Worm (Caenorhabditis elegans) whole organism, young adult: Measurements from ENCODE around the gene frm-2.

Experiments
- F10E7.11 ChIP-seq: sonication (generic microtip); optimal IDR thresholded peaks from 2 replicates; lab custom pipeline; 2017; ENCODE audit warnings: mild to moderate bottlenecking, missing genetic modification characterization, moderate library complexity, missing compliant biosample characterization
- F37B4.10 ChIP-seq: fragments of 200-800 bp; sonication (Bioruptor generic); IDR thresholded peaks from 2 replicates; pipeline ENCODE4 v1.3.6; 2022; ENCODE audit warnings: missing genetic modification characterization, missing compliant biosample characterization
- F39B2.1 ChIP-seq: fragments of 200-800 bp; sonication (Bioruptor generic); IDR thresholded peaks from 2 replicates; pipeline ENCODE4 v1.3.6; 2022; ENCODE audit warnings: missing genetic modification reagents, missing genetic modification characterization, missing compliant biosample characterization
- F49E8.2 ChIP-seq: sonication (generic microtip); optimal IDR thresholded peaks from 3 replicates; lab custom pipeline; 2017; ENCODE audit warnings: missing genetic modification characterization, mild to moderate bottlenecking, missing compliant biosample characterization, antibody characterized with exemption, moderate library complexity; ENCODE audit not compliant: insufficient read depth
- K12H6.12 ChIP-seq: fragments of 200-800 bp; sonication (Bioruptor generic); optimal IDR thresholded peaks from 2 replicates; lab custom pipeline; 2018; ENCODE audit warnings: mild to moderate bottlenecking, missing genetic modification characterization, missing compliant biosample characterization
- T07F8.4 ChIP-seq: sonication (generic microtip); optimal IDR thresholded peaks from 2 replicates; lab custom pipeline; 2016; ENCODE audit warnings: mild to moderate bottlenecking, missing genetic modification characterization, moderate library complexity, missing compliant biosample characterization
- Y53G8AR.9 ChIP-seq: fragments of 200-800 bp; sonication (Bioruptor generic); conservative IDR thresholded peaks from 2 replicates; pipeline ENCODE4 v1.3.6; 2022; ENCODE audit warnings: missing genetic modification reagents, missing genetic modification characterization, missing compliant biosample characterization
- Y95B8A.8 ChIP-seq: fragments of 200-800 bp; sonication (Bioruptor generic); IDR thresholded peaks from 2 replicates; pipeline ENCODE4 v1.3.6; 2022; ENCODE audit warnings: missing genetic modification reagents, missing genetic modification characterization, missing compliant biosample characterization
- ZK185.1 ChIP-seq: sonication (generic microtip); optimal IDR thresholded peaks from 2 replicates; lab custom pipeline; 2016; ENCODE audit warnings: mild to moderate bottlenecking, missing genetic modification characterization, missing compliant biosample characterization; ENCODE audit not compliant: poor library complexity, severe bottlenecking
- ama-1 ChIP-seq, 3 experiments: fragments of 150-350 bp in 1 of 3; sonication (generic microtip) in 2 of 3; optimal IDR thresholded peaks; 2 replicates each; lab custom pipeline; 2014 to 2018; ENCODE audit warnings: missing biosample characterization in 2 of 3, missing genetic modification characterization in 2 of 3, missing genetic modification reagents in 2 of 3
- aptf-2 ChIP-seq: fragments of 200-800 bp; sonication (Bioruptor generic); conservative IDR thresholded peaks from 2 replicates; pipeline ENCODE4 v1.3.6; 2022; ENCODE audit warnings: missing genetic modification reagents, missing genetic modification characterization, missing compliant biosample characterization
- athp-1 ChIP-seq: sonication (generic microtip); optimal IDR thresholded peaks from 2 replicates; lab custom pipeline; 2017; ENCODE audit warnings: mild to moderate bottlenecking, missing genetic modification characterization, missing compliant biosample characterization
- attf-6 ChIP-seq: fragments of 200-800 bp; sonication (Bioruptor generic); IDR thresholded peaks from 2 replicates; pipeline ENCODE4 v1.3.6; 2022; ENCODE audit warnings: missing genetic modification reagents, missing genetic modification characterization, missing compliant biosample characterization
- bed-1 ChIP-seq: fragments of 200-800 bp; sonication (Bioruptor generic); IDR thresholded peaks from 2 replicates; pipeline ENCODE4 v1.3.6; 2022; ENCODE audit warnings: missing genetic modification reagents, missing genetic modification characterization, missing compliant biosample characterization
- bed-2 ChIP-seq: fragments of 200-800 bp; sonication (Bioruptor generic); IDR thresholded peaks from 2 replicates; pipeline ENCODE4 v1.3.6; 2022; ENCODE audit warnings: missing genetic modification reagents, missing genetic modification characterization, missing compliant biosample characterization
- ccch-3 ChIP-seq: fragments of 200-800 bp; sonication (Bioruptor generic); optimal IDR thresholded peaks from 2 replicates; lab custom pipeline; 2018; ENCODE audit warnings: mild to moderate bottlenecking, missing genetic modification characterization, missing compliant biosample characterization
- cebp-1 ChIP-seq, 2 experiments: fragments of 200-800 bp in 1 of 2; sonication (Bioruptor generic) in 1 of 2; sonication (generic microtip) in 1 of 2; IDR thresholded peaks in 1 of 2; optimal IDR thresholded peaks in 1 of 2; 2 replicates each; pipeline versions ENCODE4 v1.3.6 to Lab custom; 2017 to 2022; ENCODE audit warnings: missing compliant biosample characterization in 2 of 2, missing genetic modification characterization in 2 of 2, mild to moderate bottlenecking in 1 of 2, missing genetic modification reagents in 1 of 2, moderate library complexity in 1 of 2
- chd-7 ChIP-seq: sonication (generic microtip); optimal IDR thresholded peaks from 2 replicates; lab custom pipeline; 2016; ENCODE audit warnings: mild to moderate bottlenecking, missing genetic modification characterization, moderate library complexity, missing compliant biosample characterization
- dox-1 ChIP-seq: fragments of 200-800 bp; sonication (Bioruptor generic); IDR thresholded peaks from 2 replicates; pipeline ENCODE4 v1.3.6; 2022; ENCODE audit warnings: missing genetic modification reagents, missing genetic modification characterization, missing compliant biosample characterization
- dpff-1 ChIP-seq: sonication (generic microtip); optimal IDR thresholded peaks from 2 replicates; lab custom pipeline; 2017; ENCODE audit warnings: mild to moderate bottlenecking, missing genetic modification characterization, missing compliant biosample characterization
- egrh-3 ChIP-seq: fragments of 200-800 bp; sonication (Bioruptor generic); IDR thresholded peaks from 2 replicates; pipeline ENCODE4 v1.3.6; 2022; ENCODE audit warnings: missing genetic modification reagents, missing genetic modification characterization, missing compliant biosample characterization
- fkh-3 ChIP-seq: sonication (generic microtip); optimal IDR thresholded peaks from 2 replicates; lab custom pipeline; 2016; ENCODE audit warnings: mild to moderate bottlenecking, missing genetic modification characterization, missing compliant biosample characterization
- gei-17 ChIP-seq: fragments of 200-800 bp; sonication (Bioruptor generic); optimal IDR thresholded peaks from 2 replicates; lab custom pipeline; 2018; ENCODE audit warnings: mild to moderate bottlenecking, missing genetic modification characterization, missing compliant biosample characterization
- hlh-12 ChIP-seq: sonication (generic microtip); optimal IDR thresholded peaks from 2 replicates; lab custom pipeline; 2016; ENCODE audit warnings: missing genetic modification characterization, missing compliant biosample characterization
- hlh-26 ChIP-seq: fragments of 200-800 bp; sonication (Bioruptor generic); conservative IDR thresholded peaks from 2 replicates; pipeline ENCODE4 v1.3.6; 2022; ENCODE audit warnings: missing genetic modification reagents, missing genetic modification characterization, missing compliant biosample characterization
- hrde-1 ChIP-seq: sonication (generic microtip); optimal IDR thresholded peaks from 2 replicates; lab custom pipeline; 2016; ENCODE audit warnings: missing genetic modification characterization, mild to moderate bottlenecking, missing compliant biosample characterization, moderate library complexity, missing genotype, missing genetic modification reagents, borderline replicate concordance
- hsf-1 ChIP-seq: fragments of 200-800 bp; sonication (Bioruptor generic); IDR thresholded peaks from 2 replicates; pipeline ENCODE4 v1.3.6; 2022; ENCODE audit warnings: missing genetic modification reagents, missing genetic modification characterization, missing compliant biosample characterization
- let-607 ChIP-seq, 2 experiments: fragments of 200-800 bp in 1 of 2; sonication (Bioruptor generic) in 1 of 2; sonication (generic microtip) in 1 of 2; optimal IDR thresholded peaks; 2 replicates each; lab custom pipeline; 2016 to 2018; ENCODE audit warnings: mild to moderate bottlenecking in 2 of 2, missing compliant biosample characterization in 2 of 2, missing genetic modification characterization in 2 of 2, moderate library complexity in 2 of 2, missing genotype in 1 of 2
- lin-35 ChIP-seq, 3 experiments: fragments of 150-350 bp in 2 of 3; sonication (generic microtip) in 1 of 3; optimal IDR thresholded peaks; 2 replicates each; lab custom pipeline; 2014 to 2018; ENCODE audit warnings: missing biosample characterization in 3 of 3, missing genetic modification characterization in 3 of 3, missing genetic modification reagents in 3 of 3
- lin-54 ChIP-seq: fragments of 200-800 bp; sonication (Bioruptor generic); optimal IDR thresholded peaks from 2 replicates; lab custom pipeline; 2018; ENCODE audit warnings: mild to moderate bottlenecking, missing genetic modification characterization, missing compliant biosample characterization
- lsl-1 ChIP-seq: fragments of 200-800 bp; sonication (Bioruptor generic); optimal IDR thresholded peaks from 2 replicates; lab custom pipeline; 2018; ENCODE audit warnings: mild to moderate bottlenecking, missing genetic modification characterization, moderate library complexity, missing compliant biosample characterization
- lsy-27 ChIP-seq: sonication (generic microtip); optimal IDR thresholded peaks from 2 replicates; lab custom pipeline; 2017; ENCODE audit warnings: missing genetic modification characterization, mild to moderate bottlenecking, missing compliant biosample characterization, antibody characterized with exemption, missing genotype, borderline replicate concordance; ENCODE audit not compliant: insufficient read depth
- madf-6 ChIP-seq: fragments of 200-800 bp; sonication (Bioruptor generic); IDR thresholded peaks from 2 replicates; pipeline ENCODE4 v1.3.6; 2022; ENCODE audit warnings: missing genetic modification reagents, missing genetic modification characterization, missing compliant biosample characterization
- mel-28 ChIP-seq: sonication (generic microtip); optimal IDR thresholded peaks from 2 replicates; lab custom pipeline; 2016; ENCODE audit warnings: borderline replicate concordance, mild to moderate bottlenecking, missing genetic modification characterization, missing compliant biosample characterization
- mxl-1 ChIP-seq: sonication (generic microtip); optimal IDR thresholded peaks from 2 replicates; lab custom pipeline; 2016; ENCODE audit warnings: missing genetic modification characterization, missing compliant biosample characterization
- nfya-2 ChIP-seq: fragments of 200-800 bp; sonication (Bioruptor generic); IDR thresholded peaks from 2 replicates; pipeline ENCODE4 v1.3.6; 2022; ENCODE audit warnings: missing genetic modification reagents, missing genetic modification characterization, missing compliant biosample characterization
- nhr-120 ChIP-seq: fragments of 200-800 bp; sonication (Bioruptor generic); IDR thresholded peaks from 2 replicates; pipeline ENCODE4 v1.3.6; 2022; ENCODE audit warnings: missing genetic modification characterization, missing compliant biosample characterization
- nhr-80 ChIP-seq: sonication (generic microtip); optimal IDR thresholded peaks from 2 replicates; lab custom pipeline; 2016; ENCODE audit warnings: missing genetic modification characterization, missing compliant biosample characterization
- snpc-1.3 ChIP-seq: sonication (generic microtip); optimal IDR thresholded peaks from 2 replicates; lab custom pipeline; 2017; ENCODE audit warnings: missing genetic modification characterization, mild to moderate bottlenecking, missing compliant biosample characterization, antibody characterized with exemption, moderate library complexity, missing genotype, missing genetic modification reagents; ENCODE audit not compliant: insufficient read depth
- snpc-4 ChIP-seq, 5 experiments: fragments of 150-350 bp in 1 of 5; sonication (generic microtip) in 4 of 5; optimal IDR thresholded peaks; 2 replicates each; lab custom pipeline; 2014 to 2018; ENCODE audit warnings: missing genetic modification characterization in 5 of 5, missing biosample characterization in 3 of 5, antibody characterized with exemption in 2 of 5, mild to moderate bottlenecking in 2 of 5, missing compliant biosample characterization in 2 of 5, missing genotype in 2 of 5, moderate library complexity in 2 of 5, missing genetic modification reagents in 1 of 5
- tlf-1 ChIP-seq: fragments of 200-800 bp; sonication (Bioruptor generic); optimal IDR thresholded peaks from 2 replicates; lab custom pipeline; 2018; ENCODE audit warnings: mild to moderate bottlenecking, missing genetic modification characterization, missing compliant biosample characterization
- unc-62 ChIP-seq: fragments of 150-350 bp; optimal IDR thresholded peaks from 2 replicates; lab custom pipeline; 2014; ENCODE audit warnings: missing biosample characterization, missing genetic modification reagents, missing genetic modification characterization
- zim-3 ChIP-seq: sonication (generic microtip); optimal IDR thresholded peaks from 2 replicates; lab custom pipeline; 2017; ENCODE audit warnings: mild to moderate bottlenecking, missing genetic modification characterization, moderate library complexity, missing compliant biosample characterization
- ztf-3 ChIP-seq: fragments of 200-800 bp; sonication (Bioruptor generic); optimal IDR thresholded peaks from 2 replicates; lab custom pipeline; 2018; ENCODE audit warnings: mild to moderate bottlenecking, missing genetic modification characterization, missing compliant biosample characterization

The frm-2 gene

DNA sequence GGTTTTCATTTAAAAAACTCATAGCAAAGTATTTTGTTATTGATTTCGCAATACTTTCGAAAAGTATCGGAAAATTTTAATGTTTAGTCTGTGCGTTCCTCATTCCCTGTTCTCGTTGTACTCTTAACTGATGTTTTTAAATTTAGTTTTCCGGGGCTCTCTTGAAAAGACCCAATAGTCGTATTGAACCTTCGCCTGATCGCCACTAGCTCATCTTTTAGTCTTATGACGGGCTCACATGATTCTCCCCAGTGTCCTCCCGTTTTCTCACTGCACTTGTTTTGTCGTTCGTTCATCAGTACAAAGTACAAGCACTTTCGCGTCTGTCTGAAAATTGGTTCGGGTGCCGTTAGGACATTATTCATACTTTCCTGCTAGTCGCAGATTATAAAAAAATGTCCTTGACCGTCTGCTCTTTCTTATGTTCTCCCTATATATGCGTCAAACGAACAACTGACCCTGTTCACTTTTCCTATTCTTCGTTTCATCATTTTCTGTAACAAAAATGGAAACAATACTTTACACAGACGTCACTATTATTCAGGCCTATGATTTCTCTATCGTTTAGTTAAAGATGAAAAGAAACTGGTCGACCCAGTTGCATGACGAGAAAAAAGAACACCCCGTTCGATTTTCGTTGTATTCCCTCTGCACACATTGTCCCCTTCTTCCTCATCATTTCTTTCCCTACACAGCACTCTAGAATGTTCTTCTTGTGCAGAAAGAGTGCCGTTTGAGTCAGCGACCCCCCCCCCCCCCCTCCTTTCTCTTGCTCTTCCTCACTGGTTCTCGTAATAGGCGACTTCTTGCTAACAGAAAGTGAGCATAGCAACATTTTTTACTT is 42.3 kb downstream of the frm-2 start, which contains the start of gene ubq-1:
ubq-1 (plus strand) TSS at position 802 of the 844 bp plus-strand sequence.
- TF ChIP-seq ccch-3 (GFP tag; lab: Kevin White, UChicago) (no peak), gei-17 (GFP tag; lab: Kevin White, UChicago) (no peak), ztf-3 (GFP tag; lab: Kevin White, UChicago) (no peak), dox-1 (GFP tag; lab: Robert Waterston, UW) (0 out of 2 replicates have a peak, but pooled peaks have one; percentile 6), F37B4.10 (GFP tag; lab: Robert Waterston, UW) (no peak), ZK185.1 (tag; lab: Kevin White, UChicago) (peak; percentile 60), snpc-1.3 (tag; lab: Kevin White, UChicago) (no peak), nhr-120 (no peak), cebp-1 (GFP tag; IDR thresholded peaks at IDR 0.05; lab: Robert Waterston, UW) (peak; percentile 88), cebp-1 (tag; optimal IDR thresholded peaks at IDR 0.05; lab: Kevin White, UChicago) (peak; percentile 95), dpff-1 (no peak), T07F8.4 (no peak), egrh-3 (peak; percentile 44; the same call in 1 of the 2 replicates), bed-1 (GFP tag; lab: Robert Waterston, UW) (no peak), nfya-2 (no peak), unc-62 (GFP tag; lab: Kevin White, UChicago) (no peak), Y53G8AR.9 (0 out of 2 replicates have a peak, but pooled peaks have one; percentile 8), tlf-1 (no peak), zim-3 (tag; lab: Kevin White, UChicago) (no peak), K12H6.12 (tag; lab: Kevin White, UChicago) (no peak), hlh-12 (tag; lab: Kevin White, UChicago) (no peak), attf-6 (GFP tag; lab: Robert Waterston, UW) (no peak), ama-1 (optimal IDR thresholded peaks at IDR 0.05; lab: Kevin White, UChicago) (no peak), ama-1 (GFP tag; optimal IDR thresholded peaks at IDR 0.05; lab: Kevin White, UChicago) (peak in 1 of 2 experiments; percentile 2), lsy-27 (no peak), F10E7.11 (tag; lab: Kevin White, UChicago) (no peak), mel-28 (peak; percentile 9), nhr-80 (tag; lab: Kevin White, UChicago) (no peak), chd-7 (tag; lab: Kevin White, UChicago) (no peak), lin-54 (GFP tag; lab: Kevin White, UChicago) (no peak), athp-1 (tag; lab: Kevin White, UChicago) (no peak), aptf-2 (no peak), lsl-1 (GFP tag; lab: Kevin White, UChicago) (peak; percentile 27), fkh-3 (tag; lab: Kevin White, UChicago) (no peak), hlh-26 (no peak), hsf-1 (GFP tag; lab: Robert Waterston, UW) (peak; percentile 48; the same call in 1 of the 2 replicates)
- TF ChIP-seq, all 124 proteins: peak for 9

DNA sequence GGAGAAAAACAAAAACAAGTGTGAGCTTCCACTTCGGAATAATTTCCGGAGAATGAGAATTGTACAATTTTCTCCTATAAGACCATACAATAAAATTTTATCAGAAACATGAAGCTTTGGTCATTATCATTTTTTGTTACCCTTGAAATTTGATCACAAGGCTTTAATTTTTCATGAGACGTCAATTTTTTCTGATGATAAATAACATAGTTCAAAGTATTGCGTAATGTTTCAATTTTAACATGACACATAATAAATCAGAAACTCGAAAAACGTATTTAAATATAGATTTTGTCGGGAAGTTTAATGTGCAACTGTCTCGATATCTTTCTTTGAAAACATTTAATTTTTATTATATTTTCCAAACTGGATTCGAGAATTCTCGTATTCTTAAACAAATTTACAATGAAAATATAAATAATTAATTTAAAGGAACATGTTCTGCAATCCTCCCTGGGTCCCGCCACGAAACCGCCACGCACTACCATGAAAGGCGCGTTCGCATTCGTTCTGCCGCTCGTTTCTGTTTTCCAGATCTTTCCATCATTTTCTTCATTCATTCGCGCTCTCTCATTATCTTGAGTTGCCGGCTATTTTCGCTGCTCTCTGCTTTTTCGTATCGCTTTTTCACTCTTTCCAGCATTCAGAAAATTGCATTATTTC is 43.0 kb downstream of the frm-2 start:
- TF ChIP-seq snpc-4 (GFP tag; optimal IDR thresholded peaks at IDR 0.05; lab: Kevin White, UChicago) (no peak), snpc-4 (tag; optimal IDR thresholded peaks at IDR 0.05; lab: Kevin White, UChicago) (peak in 1 of 4 experiments; percentile 34), mxl-1 (no peak), F39B2.1 (GFP tag; lab: Robert Waterston, UW) (no peak), let-607 (tag; optimal IDR thresholded peaks at IDR 0.05; lab: Kevin White, UChicago) (no peak), bed-2 (GFP tag; lab: Robert Waterston, UW) (no peak), Y95B8A.8 (GFP tag; lab: Robert Waterston, UW) (peak; percentile 89), lin-35 (GFP tag; optimal IDR thresholded peaks at IDR 0.05; lab: Kevin White, UChicago) (peak in 1 of 3 experiments; percentile 35), madf-6 (GFP tag; lab: Robert Waterston, UW) (peak; percentile 95; the same call in 1 of the 2 replicates), F49E8.2 (tag; lab: Kevin White, UChicago) (peak; percentile 52), bed-1 (GFP tag; lab: Robert Waterston, UW) (no peak), hrde-1 (peak; percentile 54)
